Fruit fly (Drosophila melanogaster): Measurements from ENCODE around the gene Pgk.

Pgk gene

DNA sequence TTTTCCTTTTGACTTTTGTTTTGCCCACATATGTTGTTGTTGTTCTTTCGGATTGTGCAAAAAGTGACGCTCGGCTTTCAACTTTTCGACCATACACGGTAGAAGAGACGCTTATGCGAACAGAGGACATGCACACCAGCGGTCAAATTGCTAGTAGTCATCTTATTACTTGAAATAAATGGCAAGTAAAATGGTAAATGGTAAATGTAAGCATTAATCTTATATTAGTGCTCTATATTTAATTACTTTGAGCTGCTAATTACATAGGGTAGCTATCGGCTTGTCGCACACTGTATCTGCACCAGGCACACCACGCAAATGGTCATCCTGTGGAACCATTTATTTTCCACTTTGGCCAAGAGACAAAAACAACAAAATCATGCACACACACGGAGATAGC, 31.6 kb downstream of the Pgk start (continued):
- no peak for TF ChIP-seq CG6254 (GFP tag; optimal IDR thresholded peaks at IDR 0.05)
- no peak for TF ChIP-seq Fer2 (tag; optimal IDR thresholded peaks at IDR 0.05)
- TF ChIP-seq CG4328 (GFP tag; optimal IDR thresholded peaks at IDR 0.05): no peak
- TF ChIP-seq CG13894 (tag; optimal IDR thresholded peaks at IDR 0.05): no peak
- no peak for TF ChIP-seq Ptx1 (GFP tag; IDR thresholded peaks at IDR 0.05)
- no peak for TF ChIP-seq Elba2 (GFP tag; optimal IDR thresholded peaks at IDR 0.05)
- TF ChIP-seq chif (GFP tag; optimal IDR thresholded peaks at IDR 0.05): no peak
- TF ChIP-seq dmrt99B (tag; optimal IDR thresholded peaks at IDR 0.05): peak; percentile 37
- TF ChIP-seq repo (GFP tag; optimal IDR thresholded peaks at IDR 0.05): no peak
- TF ChIP-seq CG1529 (GFP tag; optimal IDR thresholded peaks at IDR 0.05): no peak
- no peak for TF ChIP-seq CG9932 (GFP tag; IDR thresholded peaks at IDR 0.05)
- TF ChIP-seq CG4707 (GFP tag; optimal IDR thresholded peaks at IDR 0.05): no peak
- peak; percentile 53 for TF ChIP-seq CG1603 (tag; optimal IDR thresholded peaks at IDR 0.05)
- TF ChIP-seq CG7839 (tag; optimal IDR thresholded peaks at IDR 0.05): peak; percentile 33
- TF ChIP-seq D (optimal IDR thresholded peaks at IDR 0.05): no peak
- TF ChIP-seq D (GFP tag; optimal IDR thresholded peaks at IDR 0.05): no peak
- no peak for TF ChIP-seq Sry-β (GFP tag; optimal IDR thresholded peaks at IDR 0.05)
- TF ChIP-seq Rx (GFP tag; IDR thresholded peaks at IDR 0.05): 0 out of 2 replicates have a peak, but pooled peaks have one; percentile 4
- 0 out of 2 replicates have a peak, but pooled peaks have one; percentile 19 for TF ChIP-seq CG1024 (GFP tag; IDR thresholded peaks at IDR 0.05)
- TF ChIP-seq az2 (GFP tag; optimal IDR thresholded peaks at IDR 0.05): no peak
- no peak for TF ChIP-seq esg (GFP tag; conservative IDR thresholded peaks at IDR 0.05)
- no peak for TF ChIP-seq her (GFP tag; optimal IDR thresholded peaks at IDR 0.05)
- TF ChIP-seq CG8924 (tag; optimal IDR thresholded peaks at IDR 0.05): no peak
- TF ChIP-seq Side (GFP tag; optimal IDR thresholded peaks at IDR 0.05): no peak
- TF ChIP-seq gsb (GFP tag; IDR thresholded peaks at IDR 0.05): no peak
- no peak for TF ChIP-seq Dad (GFP tag; optimal IDR thresholded peaks at IDR 0.05)
- no peak for TF ChIP-seq dati (GFP tag; IDR thresholded peaks at IDR 0.05)
- no peak for TF ChIP-seq Myb (GFP tag; optimal IDR thresholded peaks at IDR 0.05)
- TF ChIP-seq Usf (GFP tag; optimal IDR thresholded peaks at IDR 0.05): no peak
- TF ChIP-seq ash1 (GFP tag; optimal IDR thresholded peaks at IDR 0.05): no peak
- no peak for TF ChIP-seq bcd (GFP tag; optimal IDR thresholded peaks at IDR 0.05)
- TF ChIP-seq sima (GFP tag; optimal IDR thresholded peaks at IDR 0.05): no peak
- TF ChIP-seq wek (GFP tag; optimal IDR thresholded peaks at IDR 0.05): no peak
- TF ChIP-seq CG10959 (GFP tag; IDR thresholded peaks at IDR 0.05): no peak
- TF ChIP-seq bowl (GFP tag; IDR thresholded peaks at IDR 0.05): no peak
- TF ChIP-seq CG30020 (tag; optimal IDR thresholded peaks at IDR 0.05): no peak
- no peak for TF ChIP-seq CG14965 (GFP tag; optimal IDR thresholded peaks at IDR 0.05; ENCODE audit: borderline replicate concordance)
- TF ChIP-seq ci (GFP tag; IDR thresholded peaks at IDR 0.05): 0 out of 3 replicates have a peak, but pooled peaks have one; percentile 53
- peak; percentile 4 for TF ChIP-seq Sox102F (GFP tag; optimal IDR thresholded peaks at IDR 0.05)
- no peak for TF ChIP-seq gcm2 (GFP tag; optimal IDR thresholded peaks at IDR 0.05)
- TF ChIP-seq CG17912 (GFP tag; optimal IDR thresholded peaks at IDR 0.05): no peak
- no peak for TF ChIP-seq Hr78 (GFP tag; optimal IDR thresholded peaks at IDR 0.05)
- TF ChIP-seq CG11504 (tag; optimal IDR thresholded peaks at IDR 0.05): peak; percentile 19
- no peak for TF ChIP-seq sob (GFP tag; IDR thresholded peaks at IDR 0.05)
- TF ChIP-seq CG4730 (GFP tag; IDR thresholded peaks at IDR 0.05): no peak
- no peak for TF ChIP-seq CG8359 (GFP tag; optimal IDR thresholded peaks at IDR 0.05; ENCODE audit: borderline replicate concordance)
- 0 out of 3 replicates have a peak, but pooled peaks have one; percentile 21 for TF ChIP-seq ase (GFP tag; IDR thresholded peaks at IDR 0.05)
- TF ChIP-seq lola (GFP tag; optimal IDR thresholded peaks at IDR 0.05): no peak
- TF ChIP-seq BEAF-32 (GFP tag; optimal IDR thresholded peaks at IDR 0.05): no peak
- no peak for TF ChIP-seq sens-2 (GFP tag; IDR thresholded peaks at IDR 0.05)
- TF ChIP-seq E2f2 (GFP tag; IDR thresholded peaks at IDR 0.05): no peak
- TF ChIP-seq sim (GFP tag; IDR thresholded peaks at IDR 0.05): no peak
